Worm (Caenorhabditis elegans): Measurements from ENCODE around the gene F57B1.6.

DNA sequence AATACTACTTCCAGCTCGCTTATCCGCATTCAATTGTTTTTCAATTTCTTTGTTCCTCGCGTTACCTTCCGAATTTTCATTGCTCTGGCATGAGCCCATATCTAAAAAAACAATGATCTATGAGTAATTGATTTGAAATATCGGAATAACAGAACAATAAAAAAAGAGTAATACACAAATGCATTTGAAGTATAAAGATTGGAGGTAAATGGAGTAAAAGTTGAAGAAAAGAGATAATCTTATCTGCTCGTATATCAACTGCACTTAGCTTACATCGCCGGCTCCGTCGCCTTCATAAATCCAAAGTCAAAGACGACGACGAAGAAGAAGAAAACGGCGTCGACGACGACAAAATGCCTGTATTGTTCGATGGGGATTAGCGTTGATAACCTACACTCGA lies 40.0 kb downstream of the F57B1.6 start, which contains the start of gene odr-3:
- TF ChIP-seq elt-1 (tag; optimal IDR thresholded peaks at IDR 0.05): no peak
- no peak for TF ChIP-seq nhr-25 (tag; optimal IDR thresholded peaks at IDR 0.05)
- TF ChIP-seq ceh-16 (tag; optimal IDR thresholded peaks at IDR 0.05): no peak
- no peak for TF ChIP-seq ztf-4 (tag; optimal IDR thresholded peaks at IDR 0.05)
- no peak for TF ChIP-seq nhr-12 (tag; optimal IDR thresholded peaks at IDR 0.05)
- TF ChIP-seq ama-1 (optimal IDR thresholded peaks at IDR 0.05): no peak
- no peak for TF ChIP-seq zag-1 (tag; optimal IDR thresholded peaks at IDR 0.05)
- no peak for TF ChIP-seq snpc-4 (tag; optimal IDR thresholded peaks at IDR 0.05)
- TF ChIP-seq sma-3 (GFP tag; optimal IDR thresholded peaks at IDR 0.05): no peak
- no peak for TF ChIP-seq C34F6.9 (tag; optimal IDR thresholded peaks at IDR 0.05)
- TF ChIP-seq unc-62 (GFP tag; optimal IDR thresholded peaks at IDR 0.05): no peak

All from whole organism, L2 larva.